1 worm cellular context compared by ENCODE assay signal in genomic region chrX:4970863-4971345, ce11.
TF ChIP-seq lines count a peak whose summit lies in the region.

Gene calu-1 (minus strand): TSS chrX:4970913.

TF ChIP-seq in whole organism, L4 larva, 104 proteins besides CTCF, POLR2A, EP300 and RAD21 (continued from another document):
- TF ChIP-seq nhr-41 (GFP tag; IDR thresholded peaks at IDR 0.05; lab: Robert Waterston, UW) = no peak
- TF ChIP-seq nhr-10 (tag; optimal IDR thresholded peaks at IDR 0.05; lab: Kevin White, UChicago) = no peak
- TF ChIP-seq spr-3 (GFP tag; optimal IDR thresholded peaks at IDR 0.05; lab: Kevin White, UChicago) = no peak
- no peak for TF ChIP-seq zfp-3 (GFP tag; conservative IDR thresholded peaks at IDR 0.05; lab: Robert Waterston, UW)
- TF ChIP-seq F26F4.8 (GFP tag; conservative IDR thresholded peaks at IDR 0.05; lab: Robert Waterston, UW) = no peak
- no peak for TF ChIP-seq lin-39 (tag; optimal IDR thresholded peaks at IDR 0.05; lab: Kevin White, UChicago)
- no peak for TF ChIP-seq T26A8.4 (GFP tag; IDR thresholded peaks at IDR 0.05; lab: Robert Waterston, UW)
- TF ChIP-seq unc-62 (GFP tag; optimal IDR thresholded peaks at IDR 0.05 in 1 of 2; lab: Kevin White, UChicago) = peak; percentile 12 to 36
- no peak for TF ChIP-seq unc-62 (tag; optimal IDR thresholded peaks at IDR 0.05; lab: Kevin White, UChicago)
- TF ChIP-seq rbr-2 (tag; optimal IDR thresholded peaks at IDR 0.05; lab: Kevin White, UChicago) = no peak
- TF ChIP-seq daf-12 (tag; optimal IDR thresholded peaks at IDR 0.05; lab: Kevin White, UChicago) = no peak
- TF ChIP-seq jun-1 (tag; optimal IDR thresholded peaks at IDR 0.05; lab: Kevin White, UChicago) = no peak
- no peak for TF ChIP-seq pqm-1 (tag; optimal IDR thresholded peaks at IDR 0.05; lab: Kevin White, UChicago)
- TF ChIP-seq lim-7 (GFP tag; IDR thresholded peaks at IDR 0.05; lab: Robert Waterston, UW) = no peak
- no peak for TF ChIP-seq F10B5.3 (tag; optimal IDR thresholded peaks at IDR 0.05; lab: Kevin White, UChicago)
- TF ChIP-seq daf-19 (GFP tag; conservative IDR thresholded peaks at IDR 0.05; lab: Robert Waterston, UW) = no peak
- TF ChIP-seq lin-38 (GFP tag; IDR thresholded peaks at IDR 0.05; lab: Robert Waterston, UW) = no peak
- peak in 1 of 2 experiments; percentile 5 for TF ChIP-seq daf-16 (GFP tag; optimal IDR thresholded peaks at IDR 0.05; lab: Kevin White, UChicago)
- peak; percentile 18 for TF ChIP-seq daf-16 (tag; optimal IDR thresholded peaks at IDR 0.05; lab: Kevin White, UChicago)
- no peak for TF ChIP-seq egl-27 (tag; optimal IDR thresholded peaks at IDR 0.05; lab: Kevin White, UChicago)
- no peak for TF ChIP-seq arid-1 (GFP tag; conservative IDR thresholded peaks at IDR 0.05; lab: Robert Waterston, UW)
- no peak for TF ChIP-seq dmd-8 (GFP tag; IDR thresholded peaks at IDR 0.05; lab: Robert Waterston, UW)
- no peak for TF ChIP-seq nhr-42 (GFP tag; IDR thresholded peaks at IDR 0.05; lab: Robert Waterston, UW)
- TF ChIP-seq ZK546.5 (tag; optimal IDR thresholded peaks at IDR 0.05; lab: Kevin White, UChicago) = no peak
- no peak for TF ChIP-seq ceh-62 (tag; optimal IDR thresholded peaks at IDR 0.05; lab: Kevin White, UChicago)
- no peak for TF ChIP-seq zag-1 (tag; optimal IDR thresholded peaks at IDR 0.05; lab: Kevin White, UChicago)
- no peak for TF ChIP-seq D1046.2 (GFP tag; IDR thresholded peaks at IDR 0.05; lab: Robert Waterston, UW)
- TF ChIP-seq aha-1 (tag; lab: Kevin White, UChicago) = peak; percentile 43
- no peak for TF ChIP-seq madf-5 (GFP tag; IDR thresholded peaks at IDR 0.05; lab: Robert Waterston, UW)
- no peak for TF ChIP-seq skn-1 (tag; optimal IDR thresholded peaks at IDR 0.05; lab: Kevin White, UChicago)
- TF ChIP-seq fkh-10 (GFP tag; optimal IDR thresholded peaks at IDR 0.05; lab: Kevin White, UChicago) = no peak
- no peak for TF ChIP-seq nhr-102 (tag; optimal IDR thresholded peaks at IDR 0.05; lab: Kevin White, UChicago)
- TF ChIP-seq T20F7.1 (GFP tag; optimal IDR thresholded peaks at IDR 0.05; lab: Kevin White, UChicago) = peak; percentile 32
- no peak for TF ChIP-seq ztf-7 (tag; optimal IDR thresholded peaks at IDR 0.05; lab: Kevin White, UChicago)
- no peak for TF ChIP-seq cey-2 (tag; optimal IDR thresholded peaks at IDR 0.05; lab: Kevin White, UChicago; ENCODE audit: borderline replicate concordance, insufficient read depth)
- TF ChIP-seq php-3 (GFP tag; IDR thresholded peaks at IDR 0.05; lab: Robert Waterston, UW) = 0 out of 2 replicates have a peak, but pooled peaks have one; percentile 32
- TF ChIP-seq dmd-9 (GFP tag; IDR thresholded peaks at IDR 0.05; lab: Robert Waterston, UW) = no peak
- no peak for TF ChIP-seq ctbp-1 (GFP tag; IDR thresholded peaks at IDR 0.05; lab: Robert Waterston, UW)
- peak; percentile 39; the same call in 1 of the 2 replicates for TF ChIP-seq lin-1 (GFP tag; IDR thresholded peaks at IDR 0.05; lab: Robert Waterston, UW)
- TF ChIP-seq attf-4 (tag; optimal IDR thresholded peaks at IDR 0.05; lab: Kevin White, UChicago) = no peak
- no peak for TF ChIP-seq nhr-111 (GFP tag; optimal IDR thresholded peaks at IDR 0.05; lab: Kevin White, UChicago)
